Worm (Caenorhabditis elegans) whole organism, mixed stage, embryonic: ENCODE measurements around the gene C09H10.5.

ENCODE experiments used
- ceh-43 ChIP-seq: fragments of 200-800 bp; sonication (Bioruptor generic); optimal IDR thresholded peaks from 2 replicates; lab custom pipeline; 2018; ENCODE audit warnings: mild to moderate bottlenecking, missing genetic modification characterization, moderate library complexity, missing compliant biosample characterization
- ces-1 ChIP-seq: fragments of 150-350 bp; optimal IDR thresholded peaks from 2 replicates; lab custom pipeline; 2014; ENCODE audit warnings: missing biosample characterization, missing genetic modification reagents, missing genetic modification characterization
- elt-1 ChIP-seq: sonication (generic microtip); optimal IDR thresholded peaks from 2 replicates; lab custom pipeline; 2017; ENCODE audit warnings: missing genetic modification characterization, mild to moderate bottlenecking, missing compliant biosample characterization, antibody characterized with exemption, moderate library complexity, borderline replicate concordance; ENCODE audit not compliant: insufficient read depth
- ham-2 ChIP-seq: fragments of 200-800 bp; sonication (Bioruptor generic); optimal IDR thresholded peaks from 2 replicates; lab custom pipeline; 2018; ENCODE audit warnings: mild to moderate bottlenecking, missing genetic modification characterization, missing compliant biosample characterization
- lin-13 ChIP-seq: fragments of 150-350 bp; optimal IDR thresholded peaks from 2 replicates; lab custom pipeline; 2014; ENCODE audit warnings: missing biosample characterization, missing genetic modification characterization
- nhr-76 ChIP-seq: sonication (generic microtip); optimal IDR thresholded peaks from 2 replicates; lab custom pipeline; 2017; ENCODE audit warnings: missing biosample characterization, missing genetic modification characterization
- pha-4 ChIP-seq: fragments of 150-350 bp; optimal IDR thresholded peaks from 2 replicates; lab custom pipeline; 2018; ENCODE audit warnings: missing biosample characterization, missing genetic modification reagents, missing genetic modification characterization

DNA sequence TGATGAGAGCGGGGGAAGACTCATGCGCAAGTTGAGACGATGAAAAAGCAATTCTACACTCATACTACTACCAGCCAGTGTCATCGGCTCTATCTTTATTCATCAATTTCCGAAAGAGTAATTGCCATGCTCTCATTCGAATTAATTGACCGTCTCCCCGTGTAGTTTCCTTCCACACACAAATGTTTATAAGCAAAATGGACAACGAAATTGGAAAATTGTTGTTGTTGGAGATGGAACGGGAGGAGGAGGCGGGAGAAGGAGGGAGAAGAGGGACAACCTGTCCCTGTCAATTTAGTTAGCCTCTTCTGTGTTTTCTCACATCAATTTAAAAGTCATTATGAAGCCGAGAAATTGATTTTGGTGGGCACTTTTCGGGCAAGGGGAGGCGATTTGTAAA, 31.0 kb downstream of the C09H10.5 start:
- peak; percentile 63 for TF ChIP-seq ces-1 (GFP tag; lab: Kevin White, UChicago)
- TF ChIP-seq ceh-43 (GFP tag; lab: Kevin White, UChicago) = no peak
- TF ChIP-seq elt-1 (tag; lab: Kevin White, UChicago) = no peak
- no peak for TF ChIP-seq nhr-76 (tag; lab: Kevin White, UChicago)
- no peak for TF ChIP-seq lin-13 (tag; lab: Kevin White, UChicago)
- no peak for TF ChIP-seq pha-4 (tag; lab: Kevin White, UChicago)
- no peak for TF ChIP-seq ham-2
